Fruit fly (Drosophila melanogaster) whole organism, embryonic: ENCODE data around the gene NK7.1.

Experiments used
- Asciz ChIP-seq: fragments of 200-800 bp; sonication (Bioruptor generic); optimal IDR thresholded peaks from 2 replicates; lab custom pipeline; 2017; ENCODE audit warnings: missing biosample characterization, mild to moderate bottlenecking, missing genetic modification characterization, missing genetic modification reagents
- Atf-2 ChIP-seq: fragments of 200-800 bp; sonication (Bioruptor generic); optimal IDR thresholded peaks from 2 replicates; lab custom pipeline; 2016; ENCODE audit warnings: missing biosample characterization, missing genetic modification characterization
- CG10543 ChIP-seq: fragments of 200-800 bp; sonication (Bioruptor generic); optimal IDR thresholded peaks from 3 replicates; lab custom pipeline; 2017; ENCODE audit warnings: missing biosample characterization, mild to moderate bottlenecking, missing genetic modification characterization, moderate library complexity
- CG10654 ChIP-seq: fragments of 200-800 bp; sonication (Bioruptor generic); optimal IDR thresholded peaks from 2 replicates; lab custom pipeline; 2016; ENCODE audit warnings: missing biosample characterization, missing genetic modification characterization
- CG10979 ChIP-seq: fragments of 200-800 bp; sonication (Bioruptor generic); optimal IDR thresholded peaks from 2 replicates; lab custom pipeline; 2018; ENCODE audit warnings: missing biosample characterization, mild to moderate bottlenecking, missing genetic modification characterization, moderate library complexity
- CG11696 ChIP-seq: fragments of 200-800 bp; sonication (Bioruptor generic); IDR thresholded peaks from 2 replicates; pipeline ENCODE4 v1.3.6; 2022; ENCODE audit warnings: missing biosample characterization, missing genetic modification characterization
- CG1233 ChIP-seq: fragments of 200-800 bp; sonication (Bioruptor generic); optimal IDR thresholded peaks from 4 replicates; lab custom pipeline; 2018; ENCODE audit warnings: missing biosample characterization, mild to moderate bottlenecking, missing genetic modification characterization
- CG13287 ChIP-seq: fragments of 200-800 bp; sonication (Bioruptor generic); IDR thresholded peaks from 2 replicates; pipeline ENCODE4 v1.3.6; 2022; ENCODE audit warnings: missing biosample characterization, missing genetic modification characterization; ENCODE audit not compliant: partially characterized antibody
- CG14050 ChIP-seq: fragments of 200-800 bp; sonication (Bioruptor generic); IDR thresholded peaks from 3 replicates; pipeline ENCODE4 v1.3.6; 2022; ENCODE audit warnings: missing biosample characterization, missing genetic modification characterization
- CG17359 ChIP-seq: fragments of 200-800 bp; sonication (Bioruptor generic); optimal IDR thresholded peaks from 3 replicates; lab custom pipeline; 2018; ENCODE audit warnings: missing biosample characterization, mild to moderate bottlenecking, missing genetic modification characterization, moderate library complexity
- CG17385 ChIP-seq: fragments of 200-800 bp; sonication (Bioruptor generic); optimal IDR thresholded peaks from 3 replicates; lab custom pipeline; 2018; ENCODE audit warnings: missing biosample characterization, mild to moderate bottlenecking, missing genetic modification characterization
- CG1832 ChIP-seq: fragments of 200-800 bp; sonication (Bioruptor generic); optimal IDR thresholded peaks from 2 replicates; lab custom pipeline; 2017; ENCODE audit warnings: missing biosample characterization, mild to moderate bottlenecking, missing genetic modification characterization, inconsistent platforms
- CG18619 ChIP-seq: fragments of 200-800 bp; sonication (Bioruptor generic); optimal IDR thresholded peaks from 3 replicates; lab custom pipeline; 2017; ENCODE audit warnings: missing biosample characterization, mild to moderate bottlenecking, missing genetic modification characterization
- CG3163 ChIP-seq: fragments of 200-800 bp; sonication (Bioruptor generic); optimal IDR thresholded peaks from 3 replicates; lab custom pipeline; 2016; ENCODE audit warnings: missing biosample characterization, missing genetic modification characterization
- CG4360 ChIP-seq: fragments of 200-800 bp; sonication (Bioruptor generic); IDR thresholded peaks from 2 replicates; pipeline ENCODE4 v1.3.6; 2022; ENCODE audit warnings: missing biosample characterization, missing genetic modification characterization
- CG43689 ChIP-seq: fragments of 200-800 bp; sonication (Bioruptor generic); IDR thresholded peaks from 2 replicates; pipeline ENCODE4 v1.3.6; 2022; ENCODE audit warnings: missing biosample characterization, missing genetic modification characterization
- CG7271 ChIP-seq: fragments of 200-800 bp; sonication (Bioruptor generic); optimal IDR thresholded peaks from 2 replicates; lab custom pipeline; 2018; ENCODE audit warnings: missing biosample characterization, mild to moderate bottlenecking, missing genetic modification characterization, moderate library complexity
- CG7556 ChIP-seq: fragments of 200-800 bp; sonication (Bioruptor generic); optimal IDR thresholded peaks from 2 replicates; lab custom pipeline; 2017; ENCODE audit warnings: missing biosample characterization, mild to moderate bottlenecking, missing genetic modification characterization
- CG8290 ChIP-seq, 3 experiments: fragments of 200-800 bp; sonication (Bioruptor generic); optimal IDR thresholded peaks; 2 replicates each; lab custom pipeline; 2016 to 2019; ENCODE audit warnings: missing biosample characterization in 3 of 3, missing genetic modification characterization in 3 of 3, mild to moderate bottlenecking in 2 of 3, moderate library complexity in 1 of 3
- CG8388 ChIP-seq: fragments of 200-800 bp; sonication (Bioruptor generic); optimal IDR thresholded peaks from 2 replicates; lab custom pipeline; 2019; ENCODE audit warnings: missing biosample characterization, mild to moderate bottlenecking, missing genetic modification characterization, moderate library complexity
- CG8478 ChIP-seq: fragments of >200 bp; optimal IDR thresholded peaks from 2 replicates; lab custom pipeline; 2018
- Chrac-16 ChIP-seq: fragments of 200-800 bp; sonication (Bioruptor generic); optimal IDR thresholded peaks from 3 replicates; lab custom pipeline; 2016; ENCODE audit warnings: missing biosample characterization, missing genetic modification characterization
- CkIIα-i1 ChIP-seq: fragments of 200-800 bp; sonication (Bioruptor generic); IDR thresholded peaks from 2 replicates; pipeline ENCODE4 v1.3.6; 2022; ENCODE audit warnings: missing biosample characterization, missing genetic modification characterization
- Dek ChIP-seq: fragments of 200-800 bp; sonication (Bioruptor generic); optimal IDR thresholded peaks from 3 replicates; lab custom pipeline; 2019; ENCODE audit warnings: missing biosample characterization, mild to moderate bottlenecking, missing genetic modification characterization, moderate library complexity
- Dfd ChIP-seq, 2 experiments: fragments of >200 bp; optimal IDR thresholded peaks; 2 replicates each; lab custom pipeline; 2017; ENCODE audit warnings: missing biosample characterization in 2 of 2, missing genetic modification characterization in 2 of 2
- E2f2 ChIP-seq: fragments of 200-800 bp; sonication (Bioruptor generic); IDR thresholded peaks from 2 replicates; pipeline ENCODE4 v1.3.6; 2022; ENCODE audit warnings: missing biosample characterization, missing genetic modification characterization
- H2.0 ChIP-seq: fragments of 200-800 bp; sonication (Bioruptor generic); IDR thresholded peaks from 2 replicates; pipeline ENCODE4 v1.3.6; 2022; ENCODE audit warnings: missing biosample characterization, missing genetic modification characterization
- Hand ChIP-seq: fragments of 200-800 bp; sonication (Bioruptor generic); optimal IDR thresholded peaks from 2 replicates; lab custom pipeline; 2017; ENCODE audit warnings: mild to moderate bottlenecking, missing biosample characterization, missing genetic modification reagents, missing genetic modification characterization
- Mad ChIP-seq: fragments of 200-800 bp; sonication (Bioruptor generic); optimal IDR thresholded peaks from 2 replicates; lab custom pipeline; 2016; ENCODE audit warnings: missing biosample characterization, missing genetic modification characterization
- Oli ChIP-seq: fragments of 200-800 bp; sonication (Bioruptor generic); optimal IDR thresholded peaks from 2 replicates; lab custom pipeline; 2018; ENCODE audit warnings: missing biosample characterization, mild to moderate bottlenecking, missing genetic modification characterization, moderate library complexity
- Sry-β ChIP-seq: fragments of 200-800 bp; sonication (Bioruptor generic); optimal IDR thresholded peaks from 2 replicates; lab custom pipeline; 2018; ENCODE audit warnings: missing biosample characterization, mild to moderate bottlenecking, missing genetic modification characterization, moderate library complexity
- al ChIP-seq: fragments of 200-800 bp; sonication (Bioruptor generic); IDR thresholded peaks from 2 replicates; pipeline ENCODE4 v1.3.6; 2022; ENCODE audit warnings: missing biosample characterization, missing genetic modification characterization
- chinmo ChIP-seq: fragments of 200-800 bp; sonication (Bioruptor generic); IDR thresholded peaks from 4 replicates; pipeline ENCODE4 v1.3.6; 2022; ENCODE audit warnings: missing biosample characterization, missing genetic modification characterization; ENCODE audit not compliant: partially characterized antibody
- chm ChIP-seq: fragments of 200-800 bp; sonication (Bioruptor generic); IDR thresholded peaks from 2 replicates; pipeline ENCODE4 v1.3.6; 2022; ENCODE audit warnings: missing biosample characterization, missing genetic modification characterization
- da ChIP-seq: fragments of 200-800 bp; sonication (Bioruptor generic); optimal IDR thresholded peaks from 2 replicates; lab custom pipeline; 2016; ENCODE audit warnings: missing biosample characterization, missing genetic modification characterization
- fd3F ChIP-seq: fragments of 200-800 bp; sonication (Bioruptor generic); optimal IDR thresholded peaks from 2 replicates; lab custom pipeline; 2018; ENCODE audit warnings: missing biosample characterization, mild to moderate bottlenecking, missing genetic modification characterization, moderate library complexity
- gsb ChIP-seq: fragments of 200-800 bp; sonication (Bioruptor generic); IDR thresholded peaks from 2 replicates; pipeline ENCODE4 v1.3.6; 2022; ENCODE audit warnings: missing biosample characterization, missing genetic modification characterization
- hkb ChIP-seq, 2 experiments: fragments of 200-800 bp in 1 of 2; fragments of >200 bp in 1 of 2; sonication (Bioruptor generic) in 1 of 2; IDR thresholded peaks in 1 of 2; optimal IDR thresholded peaks in 1 of 2; 2 replicates each; pipeline versions ENCODE4 v1.3.6 to Lab custom; 2017 to 2022; ENCODE audit warnings: missing biosample characterization in 1 of 2, missing genetic modification characterization in 1 of 2
- run ChIP-seq: fragments of 200-800 bp; sonication (Bioruptor generic); optimal IDR thresholded peaks from 3 replicates; lab custom pipeline; 2018; ENCODE audit warnings: missing biosample characterization, mild to moderate bottlenecking, missing genetic modification characterization
- scrt ChIP-seq: fragments of 200-800 bp; sonication (Bioruptor generic); optimal IDR thresholded peaks from 2 replicates; lab custom pipeline; 2018; ENCODE audit warnings: missing biosample characterization, mild to moderate bottlenecking, missing genetic modification characterization, moderate library complexity
- sim ChIP-seq: fragments of 200-800 bp; sonication (Bioruptor generic); IDR thresholded peaks from 2 replicates; pipeline ENCODE4 v1.3.6; 2022; ENCODE audit warnings: missing biosample characterization, missing genetic modification characterization
- tin ChIP-seq: fragments of 200-800 bp; sonication (Bioruptor generic); optimal IDR thresholded peaks from 3 replicates; lab custom pipeline; 2016; ENCODE audit warnings: missing biosample characterization, missing genetic modification characterization
- trh ChIP-seq: fragments of 200-800 bp; sonication (Bioruptor generic); optimal IDR thresholded peaks from 2 replicates; lab custom pipeline; 2016; ENCODE audit warnings: missing biosample characterization, missing genetic modification characterization
- ttk ChIP-seq: fragments of 200-800 bp; sonication (Bioruptor generic); IDR thresholded peaks from 2 replicates; pipeline ENCODE4 v2.1.2; 2022; ENCODE audit warnings: missing biosample characterization, missing genetic modification characterization
- unc-4 ChIP-seq: fragments of 200-800 bp; sonication (Bioruptor generic); IDR thresholded peaks from 2 replicates; pipeline ENCODE4 v1.3.6; 2022; ENCODE audit warnings: missing biosample characterization, missing genetic modification characterization; ENCODE audit not compliant: partially characterized antibody
- vvl ChIP-seq: fragments of 200-800 bp; sonication (Bioruptor generic); IDR thresholded peaks from 2 replicates; pipeline ENCODE4 v1.3.6; 2022; ENCODE audit warnings: missing biosample characterization, missing genetic modification characterization
- wdn ChIP-seq: fragments of 200-800 bp; sonication (Bioruptor generic); IDR thresholded peaks from 2 replicates; pipeline ENCODE4 v1.3.6; 2022; ENCODE audit warnings: missing biosample characterization, missing genetic modification characterization
- wor ChIP-seq: fragments of 200-800 bp; sonication (Bioruptor generic); IDR thresholded peaks from 2 replicates; pipeline ENCODE4 v1.3.6; 2022; ENCODE audit warnings: missing biosample characterization, missing genetic modification characterization

The NK7.1 gene

dm6 chr3R:14370199-14370933, 2.4 kb downstream of the NK7.1 start (continued):
- peak; percentile 87 for TF ChIP-seq CG17359 (tag; lab: Kevin White, UChicago)
- peak; percentile 69 for TF ChIP-seq CG10654 (GFP tag; lab: Kevin White, UChicago)
- TF ChIP-seq CG18619 (GFP tag; lab: Kevin White, UChicago), result peak; percentile 71
- peak; percentile 87 for TF ChIP-seq H2.0 (GFP tag; lab: Robert Waterston, UW)
- TF ChIP-seq CG10543 (GFP tag; lab: Kevin White, UChicago), result no peak
- TF ChIP-seq wdn (GFP tag; lab: Robert Waterston, UW), result peak; percentile 51; the same call in 1 of the 2 replicates
- peak; percentile 56 for TF ChIP-seq Chrac-16
- no peak for TF ChIP-seq CG13287 (GFP tag; lab: Robert Waterston, UW)
- peak; percentile 91 for TF ChIP-seq vvl
- peak; percentile 43 for TF ChIP-seq Hand (GFP tag; lab: Kevin White, UChicago)
- peak; percentile 61; the same call in 1 of the 2 replicates for TF ChIP-seq sim (GFP tag; lab: Robert Waterston, UW)
- TF ChIP-seq tin, result peak; percentile 67
- no peak for TF ChIP-seq CG4360 (GFP tag; lab: Robert Waterston, UW)
- TF ChIP-seq CG8388, result peak; percentile 78
- TF ChIP-seq trh (GFP tag; lab: Kevin White, UChicago), result peak; percentile 42
- peak; percentile 67; the same call in 1 of the 2 replicates for TF ChIP-seq chm (GFP tag; lab: Robert Waterston, UW)
- TF ChIP-seq CkIIα-i1 (GFP tag; lab: Robert Waterston, UW), result 0 out of 2 replicates have a peak, but pooled peaks have one; percentile 20
- peak; percentile 59 for TF ChIP-seq CG1832 (GFP tag; lab: Kevin White, UChicago)
- TF ChIP-seq CG1233 (GFP tag; lab: Kevin White, UChicago), result peak; percentile 16
- TF ChIP-seq fd3F, result peak; percentile 63
- TF ChIP-seq Sry-β (GFP tag; lab: Kevin White, UChicago), result no peak
- TF ChIP-seq al, result peak; percentile 48; the same call in 1 of the 2 replicates
- TF ChIP-seq CG3163 (GFP tag; lab: Kevin White, UChicago), result peak; percentile 48
- no peak for TF ChIP-seq Dfd (GFP tag; optimal IDR thresholded peaks at IDR 0.05; lab: Kevin White, UChicago)
- TF ChIP-seq ttk (GFP tag; lab: Robert Waterston, UW), result peak; percentile 80
- peak; percentile 76 for TF ChIP-seq CG11696 (GFP tag; lab: Robert Waterston, UW)
- peak; percentile 69 for TF ChIP-seq CG43689 (GFP tag; lab: Robert Waterston, UW)
- TF ChIP-seq Asciz (GFP tag; lab: Kevin White, UChicago), result peak; percentile 61
- TF ChIP-seq run (tag; lab: Kevin White, UChicago), result peak; percentile 46
- TF ChIP-seq CG7271 (tag; lab: Kevin White, UChicago), result no peak
- TF ChIP-seq hkb (optimal IDR thresholded peaks at IDR 0.05; lab: Kevin White, UChicago), result no peak
- TF ChIP-seq hkb (GFP tag; IDR thresholded peaks at IDR 0.05; lab: Robert Waterston, UW), result peak; percentile 79
- TF ChIP-seq Mad (GFP tag; lab: Kevin White, UChicago), result peak; percentile 82
- TF ChIP-seq CG8478 (lab: Kevin White, UChicago), result no peak
- peak; percentile 82; the same call in 1 of the 4 replicates for TF ChIP-seq chinmo (GFP tag; lab: Robert Waterston, UW)
- TF ChIP-seq wor (GFP tag; lab: Robert Waterston, UW), result peak; percentile 65; the same call in 1 of the 2 replicates
- TF ChIP-seq Dek (tag; lab: Kevin White, UChicago), result peak; percentile 66
- peak; percentile 57 for TF ChIP-seq gsb (GFP tag; lab: Robert Waterston, UW)
- peak; percentile 75 for TF ChIP-seq CG7556 (GFP tag; lab: Kevin White, UChicago)
- peak; percentile 58; the same call in 1 of the 2 replicates for TF ChIP-seq E2f2 (GFP tag; lab: Robert Waterston, UW)
- peak; percentile 58 for TF ChIP-seq Atf-2 (GFP tag; lab: Kevin White, UChicago)
- TF ChIP-seq Oli (tag; lab: Kevin White, UChicago), result peak; percentile 84
- TF ChIP-seq unc-4, result no peak
- peak; percentile 86 for TF ChIP-seq CG14050 (GFP tag; lab: Robert Waterston, UW)
- peak; percentile 33 for TF ChIP-seq da (GFP tag; lab: Kevin White, UChicago)
- no peak for TF ChIP-seq CG8290 (GFP tag; optimal IDR thresholded peaks at IDR 0.05; lab: Kevin White, UChicago)
- TF ChIP-seq CG8290 (tag; optimal IDR thresholded peaks at IDR 0.05; lab: Kevin White, UChicago), result peak in 1 of 2 experiments; percentile 37
- TF ChIP-seq scrt (GFP tag; lab: Kevin White, UChicago), result peak; percentile 2
- peak; percentile 65 for TF ChIP-seq CG10979 (tag; lab: Kevin White, UChicago)
- TF ChIP-seq CG17385 (GFP tag; lab: Kevin White, UChicago), result peak; percentile 78
